Worm (Caenorhabditis elegans): Measurements from ENCODE around the gene ugt-33.
A peak's percentile ranks its signal among the peaks of the same experiment; 100 is the strongest.

ugt-33 gene

DNA sequence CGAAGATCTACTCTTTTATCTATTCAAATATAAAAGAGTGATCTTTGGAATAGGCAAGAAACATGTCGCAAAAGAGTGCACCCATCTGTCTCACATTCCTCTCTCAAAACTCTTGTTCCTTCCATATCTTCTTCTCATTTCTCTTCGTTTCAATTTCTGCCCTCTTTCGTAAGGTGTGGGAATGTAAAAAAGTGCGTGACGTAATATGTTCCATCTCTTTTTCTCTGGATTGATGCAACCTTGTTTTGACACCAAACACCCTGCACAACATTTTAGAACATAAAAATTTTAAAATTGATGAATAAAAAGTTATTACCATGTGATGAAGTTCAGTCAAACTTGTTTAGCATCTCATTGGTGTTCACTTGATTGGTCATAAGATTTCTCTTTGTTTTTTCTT lies 26.1 kb upstream of the ugt-33 start:
- TF ChIP-seq lin-39 (tag; optimal IDR thresholded peaks at IDR 0.05), result no peak
- peak; percentile 67 for TF ChIP-seq sma-9 (GFP tag; optimal IDR thresholded peaks at IDR 0.05)
- TF ChIP-seq sma-9 (tag; optimal IDR thresholded peaks at IDR 0.05), result no peak

DNA sequence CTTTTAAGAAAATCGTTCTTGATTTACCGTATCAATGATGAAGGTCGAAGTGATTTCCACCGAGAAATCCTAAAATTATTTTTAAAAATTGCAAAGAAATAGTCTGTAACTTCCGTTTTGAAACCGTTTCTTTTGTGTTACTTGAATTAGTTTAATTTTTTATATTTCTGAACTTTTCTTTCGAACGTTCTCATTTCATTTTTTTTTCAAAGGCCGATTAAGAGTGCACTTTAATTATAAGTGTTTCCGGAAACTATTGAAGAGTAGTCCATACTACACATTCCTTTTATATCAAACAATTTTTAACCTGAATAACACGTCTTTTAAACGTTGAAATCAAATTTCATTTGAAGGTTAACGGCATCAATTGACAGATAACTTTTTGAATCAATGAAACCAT lies 25.6 kb upstream of the ugt-33 start:
- TF ChIP-seq dmd-4 (tag; optimal IDR thresholded peaks at IDR 0.05) (no peak), snpc-4 (tag; optimal IDR thresholded peaks at IDR 0.05) (no peak), mbf-1 (tag; optimal IDR thresholded peaks at IDR 0.05) (no peak), peb-1 (tag; optimal IDR thresholded peaks at IDR 0.05) (no peak), elt-3 (tag; optimal IDR thresholded peaks at IDR 0.05) (no peak), F13H6.1 (tag; optimal IDR thresholded peaks at IDR 0.05) (no peak), fos-1 (tag; optimal IDR thresholded peaks at IDR 0.05) (no peak), ceh-16 (tag; optimal IDR thresholded peaks at IDR 0.05) (no peak), sem-4 (tag; optimal IDR thresholded peaks at IDR 0.05) (no peak), lin-11 (tag; optimal IDR thresholded peaks at IDR 0.05) (no peak)

DNA sequence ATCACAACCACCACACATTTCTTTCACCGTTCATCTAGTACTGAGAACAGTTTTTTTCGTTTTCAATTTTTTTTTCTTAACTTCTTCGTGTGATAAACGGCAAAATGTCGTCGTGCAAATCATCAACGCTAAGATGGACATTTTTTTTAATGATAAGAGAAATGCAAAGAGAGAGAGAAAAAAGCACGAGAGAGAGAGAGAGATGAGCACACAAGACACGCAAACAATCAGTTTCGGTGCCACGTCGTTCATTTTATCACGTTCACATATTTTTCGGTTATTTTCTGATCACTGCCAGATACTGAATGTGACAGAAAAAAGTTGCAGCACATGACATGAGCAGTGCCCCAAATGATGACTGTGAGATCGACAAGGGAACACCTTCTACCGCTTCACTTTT lies 25.0 kb upstream of the ugt-33 start, which contains the start of gene egl-9:
Gene egl-9, plus strand, starts transcription at position 328 of the 400 bp plus-strand sequence.
- TF ChIP-seq mdl-1 (tag; optimal IDR thresholded peaks at IDR 0.05) (no peak), sma-9 (GFP tag; optimal IDR thresholded peaks at IDR 0.05) (peak; percentile 68), sma-9 (tag; optimal IDR thresholded peaks at IDR 0.05) (no peak), ztf-1 (GFP tag; conservative IDR thresholded peaks at IDR 0.05) (no peak), ama-1 (optimal IDR thresholded peaks at IDR 0.05) (peak; percentile 88), nhr-129 (tag; optimal IDR thresholded peaks at IDR 0.05) (peak; percentile 72), mab-5 (tag; optimal IDR thresholded peaks at IDR 0.05) (no peak), zag-1 (tag; optimal IDR thresholded peaks at IDR 0.05) (no peak), unc-62 (GFP tag; optimal IDR thresholded peaks at IDR 0.05) (no peak), ceh-16 (tag; optimal IDR thresholded peaks at IDR 0.05) (no peak), lsy-2 (tag; optimal IDR thresholded peaks at IDR 0.05) (peak in 1 of 2 experiments; percentile 11), ztf-11 (tag; optimal IDR thresholded peaks at IDR 0.05) (no peak), lin-11 (tag; optimal IDR thresholded peaks at IDR 0.05) (no peak), crh-2 (tag; optimal IDR thresholded peaks at IDR 0.05) (peak; percentile 88), skn-1 (tag; optimal IDR thresholded peaks at IDR 0.05) (no peak), C34F6.9 (tag; optimal IDR thresholded peaks at IDR 0.05) (no peak), egl-27 (tag; optimal IDR thresholded peaks at IDR 0.05) (no peak), F13H6.1 (tag; optimal IDR thresholded peaks at IDR 0.05) (peak; percentile 41), unc-55 (GFP tag; optimal IDR thresholded peaks at IDR 0.05) (no peak), alr-1 (tag; optimal IDR thresholded peaks at IDR 0.05) (no peak), unc-39 (tag; optimal IDR thresholded peaks at IDR 0.05) (no peak), sma-3 (GFP tag; optimal IDR thresholded peaks at IDR 0.05) (peak; percentile 6), nhr-23 (tag; optimal IDR thresholded peaks at IDR 0.05) (no peak), fos-1 (tag; optimal IDR thresholded peaks at IDR 0.05) (peak; percentile 55), ceh-82 (tag; optimal IDR thresholded peaks at IDR 0.05) (no peak), ztf-4 (tag; optimal IDR thresholded peaks at IDR 0.05) (no peak), lin-13 (GFP tag; optimal IDR thresholded peaks at IDR 0.05) (no peak), nhr-25 (tag; optimal IDR thresholded peaks at IDR 0.05) (no peak), nhr-10 (tag; optimal IDR thresholded peaks at IDR 0.05) (no peak), nhr-237 (tag; optimal IDR thresholded peaks at IDR 0.05) (no peak), Y55F3AM.14 (GFP tag; optimal IDR thresholded peaks at IDR 0.05) (peak; percentile 40), snpc-4 (tag; optimal IDR thresholded peaks at IDR 0.05) (no peak), ZK546.5 (tag; optimal IDR thresholded peaks at IDR 0.05) (no peak), nhr-21 (tag; optimal IDR thresholded peaks at IDR 0.05) (no peak)

DNA sequence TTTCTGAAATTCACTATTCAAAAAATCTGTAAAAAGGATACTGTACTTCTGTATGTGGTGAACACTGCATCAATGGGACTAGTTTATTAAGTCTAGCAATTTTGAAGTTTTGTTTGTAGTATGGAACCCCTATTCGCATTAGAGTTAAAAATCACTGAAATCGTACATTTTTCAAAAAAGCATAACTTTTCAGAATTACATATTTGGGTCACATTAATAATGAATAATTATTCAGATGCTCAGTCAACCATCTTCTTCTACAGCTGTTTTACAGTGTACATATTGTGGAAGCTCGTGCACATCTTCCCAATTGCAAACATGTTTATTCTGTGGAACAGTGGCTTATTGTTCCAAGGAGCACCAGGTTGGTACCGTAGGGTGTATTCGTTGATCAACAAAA lies 24.5 kb upstream of the ugt-33 start:
- TF ChIP-seq zag-1 (tag; optimal IDR thresholded peaks at IDR 0.05) (no peak), ztf-1 (GFP tag; conservative IDR thresholded peaks at IDR 0.05) (no peak), nhr-23 (tag; optimal IDR thresholded peaks at IDR 0.05) (no peak), alr-1 (tag; optimal IDR thresholded peaks at IDR 0.05) (no peak), nhr-10 (tag; optimal IDR thresholded peaks at IDR 0.05) (no peak)

Measured in whole organism, L2 larva.